Fruit fly (Drosophila melanogaster) Kc167 (cell line): Measurements from ENCODE around the gene CG3149.

Experiments
- Myc ChIP-seq: fragments of >200 bp; optimal IDR thresholded peaks from 2 replicates; lab custom pipeline; 2017; ENCODE audit warnings: missing external identifiers
- Sin3A ChIP-seq: fragments of >200 bp; optimal IDR thresholded peaks from 2 replicates; lab custom pipeline; 2018; ENCODE audit warnings: missing external identifiers
- h ChIP-seq: fragments of >200 bp; optimal IDR thresholded peaks from 3 replicates; lab custom pipeline; 2018; ENCODE audit warnings: missing external identifiers
- insv ChIP-seq: fragments of >200 bp; optimal IDR thresholded peaks from 3 replicates; lab custom pipeline; 2018; ENCODE audit warnings: missing external identifiers
- psq ChIP-seq: fragments of >200 bp; optimal IDR thresholded peaks from 2 replicates; lab custom pipeline; 2017; ENCODE audit warnings: missing external identifiers
- ttk ChIP-seq: sonication (Bioruptor generic); optimal IDR thresholded peaks from 2 replicates; lab custom pipeline; 2017; ENCODE audit warnings: missing external identifiers

DNA sequence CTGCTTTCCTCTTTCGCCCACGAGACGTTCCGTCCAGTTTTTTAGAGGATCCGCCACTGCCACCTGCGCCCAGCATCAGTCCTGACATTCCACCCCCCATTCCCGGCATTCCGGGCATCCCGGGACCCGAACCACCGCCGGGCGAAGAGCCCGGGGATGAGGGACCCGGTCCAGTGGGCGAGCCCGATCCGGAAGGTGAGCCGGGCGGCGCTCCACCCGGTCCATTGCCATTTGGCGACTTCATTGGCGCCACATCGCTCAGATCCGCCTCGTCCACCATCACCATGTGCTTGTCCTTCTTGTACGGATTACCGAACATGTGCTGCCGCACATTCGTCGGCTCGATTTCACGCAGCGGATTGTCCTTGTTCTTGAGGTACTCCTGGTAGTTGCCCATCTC lies 46.6 kb upstream of the CG3149 start:
- TF ChIP-seq psq (no peak), Sin3A (no peak), ttk (lab: Kevin White, UChicago) (no peak), insv (no peak), h (lab: Kevin White, UChicago) (no peak), Myc (lab: Kevin White, UChicago) (no peak)
